Fruit fly (Drosophila melanogaster): ENCODE data around the gene CG15514.

CG15514 gene

dm6 chr3R:29891183-29891582 lies 29.9 kb upstream of the CG15514 start:
- no peak for TF ChIP-seq tai (GFP tag; optimal IDR thresholded peaks at IDR 0.05)
- no peak for TF ChIP-seq CG32264 (GFP tag; optimal IDR thresholded peaks at IDR 0.05)
- TF ChIP-seq Mio (GFP tag; optimal IDR thresholded peaks at IDR 0.05) = no peak
- no peak for TF ChIP-seq psq (GFP tag; optimal IDR thresholded peaks at IDR 0.05)
- TF ChIP-seq h (GFP tag; optimal IDR thresholded peaks at IDR 0.05) = peak; percentile 52
- peak; percentile 54 for TF ChIP-seq Hnf4 (GFP tag; optimal IDR thresholded peaks at IDR 0.05)
- no peak for TF ChIP-seq CrebA (GFP tag; optimal IDR thresholded peaks at IDR 0.05; ENCODE audit: borderline replicate concordance)
- no peak for TF ChIP-seq Rel (GFP tag; optimal IDR thresholded peaks at IDR 0.05)
- TF ChIP-seq Rel (tag; optimal IDR thresholded peaks at IDR 0.05) = no peak
- TF ChIP-seq dl (GFP tag; optimal IDR thresholded peaks at IDR 0.05; ENCODE audit: insufficient read depth in 1 of 2, partially characterized antibody in 2 of 2) = no peak
- TF ChIP-seq OdsH (GFP tag; optimal IDR thresholded peaks at IDR 0.05) = peak; percentile 13
- no peak for TF ChIP-seq CG9705 (GFP tag; optimal IDR thresholded peaks at IDR 0.05)
- TF ChIP-seq dmrt93B (GFP tag; optimal IDR thresholded peaks at IDR 0.05) = no peak
- TF ChIP-seq pan (optimal IDR thresholded peaks at IDR 0.05) = no peak
- TF ChIP-seq Vsx2 (GFP tag; optimal IDR thresholded peaks at IDR 0.05; ENCODE audit: partially characterized antibody) = no peak
- TF ChIP-seq foxo (GFP tag; optimal IDR thresholded peaks at IDR 0.05) = peak in 1 of 2 experiments; percentile 1
- no peak for TF ChIP-seq Dif (GFP tag; optimal IDR thresholded peaks at IDR 0.05; ENCODE audit: partially characterized antibody)
- TF ChIP-seq br (GFP tag; optimal IDR thresholded peaks at IDR 0.05) = no peak
- TF ChIP-seq rgr (GFP tag; optimal IDR thresholded peaks at IDR 0.05) = peak; percentile 21
- peak; percentile 88 for TF ChIP-seq Hr83 (GFP tag; optimal IDR thresholded peaks at IDR 0.05; ENCODE audit: poor library complexity, severe bottlenecking)
- no peak for TF ChIP-seq Abd-B (GFP tag; optimal IDR thresholded peaks at IDR 0.05)

- TF ChIP-seq N (GFP tag; optimal IDR thresholded peaks at IDR 0.05) = no peak
- no peak for TF ChIP-seq pan (optimal IDR thresholded peaks at IDR 0.05)
- TF ChIP-seq Rel (GFP tag; optimal IDR thresholded peaks at IDR 0.05) = no peak
- no peak for TF ChIP-seq Rel (tag; optimal IDR thresholded peaks at IDR 0.05)
- TF ChIP-seq woc (GFP tag; optimal IDR thresholded peaks at IDR 0.05) = no peak
- no peak for TF ChIP-seq Myc (optimal IDR thresholded peaks at IDR 0.05)
- no peak for TF ChIP-seq jim (GFP tag; optimal IDR thresholded peaks at IDR 0.05)
- TF ChIP-seq usp (GFP tag; optimal IDR thresholded peaks at IDR 0.05) = no peak
- no peak for TF ChIP-seq Dfd (GFP tag; optimal IDR thresholded peaks at IDR 0.05)
- TF ChIP-seq psq (GFP tag; optimal IDR thresholded peaks at IDR 0.05) = no peak
- no peak for TF ChIP-seq tai (GFP tag; optimal IDR thresholded peaks at IDR 0.05)
- TF ChIP-seq dl (GFP tag; optimal IDR thresholded peaks at IDR 0.05; ENCODE audit: insufficient read depth in 1 of 2, partially characterized antibody in 2 of 2) = no peak
- no peak for TF ChIP-seq br (GFP tag; optimal IDR thresholded peaks at IDR 0.05)
- no peak for TF ChIP-seq Dif (GFP tag; optimal IDR thresholded peaks at IDR 0.05; ENCODE audit: partially characterized antibody)
- no peak for TF ChIP-seq Sp1 (GFP tag; optimal IDR thresholded peaks at IDR 0.05)
- TF ChIP-seq sv (GFP tag; optimal IDR thresholded peaks at IDR 0.05) = no peak
- TF ChIP-seq Hnf4 (GFP tag; optimal IDR thresholded peaks at IDR 0.05) = no peak
Measured at dm6 chr3R:29880306-29880705, 19.0 kb upstream of the CG15514 start.

dm6 chr3R:29876733-29877193 lies 15.5 kb upstream of the CG15514 start, which contains the start of gene CG31038:
CG31038 (plus strand) TSS chr3R:29877059.
- TF ChIP-seq br (GFP tag; optimal IDR thresholded peaks at IDR 0.05) (peak; percentile 59), brk (GFP tag; optimal IDR thresholded peaks at IDR 0.05) (peak; percentile 71), N (GFP tag; optimal IDR thresholded peaks at IDR 0.05) (peak; percentile 34), fru (GFP tag; optimal IDR thresholded peaks at IDR 0.05) (peak; percentile 51), psq (GFP tag; optimal IDR thresholded peaks at IDR 0.05) (peak; percentile 44), Hr78 (GFP tag; optimal IDR thresholded peaks at IDR 0.05) (no peak), GATAd (GFP tag; optimal IDR thresholded peaks at IDR 0.05) (no peak), ey (GFP tag; optimal IDR thresholded peaks at IDR 0.05) (peak; percentile 55), Hnf4 (GFP tag; optimal IDR thresholded peaks at IDR 0.05) (peak; percentile 63), Rel (GFP tag; optimal IDR thresholded peaks at IDR 0.05) (no peak), Rel (tag; optimal IDR thresholded peaks at IDR 0.05) (peak; percentile 67), rgr (GFP tag; optimal IDR thresholded peaks at IDR 0.05) (peak; percentile 15), jim (GFP tag; optimal IDR thresholded peaks at IDR 0.05) (no peak), sv (GFP tag; optimal IDR thresholded peaks at IDR 0.05) (no peak), Vsx2 (GFP tag; optimal IDR thresholded peaks at IDR 0.05; ENCODE audit: partially characterized antibody) (peak; percentile 46), usp (GFP tag; optimal IDR thresholded peaks at IDR 0.05) (no peak), Hr83 (GFP tag; optimal IDR thresholded peaks at IDR 0.05; ENCODE audit: poor library complexity, severe bottlenecking) (peak; percentile 78), Sp1 (GFP tag; optimal IDR thresholded peaks at IDR 0.05) (peak; percentile 39), Abd-B (GFP tag; optimal IDR thresholded peaks at IDR 0.05) (no peak), tai (GFP tag; optimal IDR thresholded peaks at IDR 0.05) (no peak), lola (GFP tag; optimal IDR thresholded peaks at IDR 0.05) (no peak), dl (GFP tag; optimal IDR thresholded peaks at IDR 0.05; ENCODE audit: insufficient read depth in 1 of 2, partially characterized antibody in 2 of 2) (peak; percentile 66 to 76), dmrt93B (GFP tag; optimal IDR thresholded peaks at IDR 0.05) (peak; percentile 16), dsf (GFP tag; optimal IDR thresholded peaks at IDR 0.05; ENCODE audit: borderline replicate concordance) (no peak), OdsH (GFP tag; optimal IDR thresholded peaks at IDR 0.05) (peak; percentile 59), CG9705 (GFP tag; optimal IDR thresholded peaks at IDR 0.05) (no peak), Myc (optimal IDR thresholded peaks at IDR 0.05) (no peak), Jra (GFP tag; optimal IDR thresholded peaks at IDR 0.05) (peak; percentile 43), woc (GFP tag; optimal IDR thresholded peaks at IDR 0.05) (peak; percentile 92), h (GFP tag; optimal IDR thresholded peaks at IDR 0.05) (peak; percentile 65), Mio (GFP tag; optimal IDR thresholded peaks at IDR 0.05) (no peak), CrebA (GFP tag; optimal IDR thresholded peaks at IDR 0.05; ENCODE audit: borderline replicate concordance) (no peak), sage (GFP tag; optimal IDR thresholded peaks at IDR 0.05) (peak; percentile 62), Dif (GFP tag; optimal IDR thresholded peaks at IDR 0.05; ENCODE audit: partially characterized antibody) (peak; percentile 92), pan (optimal IDR thresholded peaks at IDR 0.05) (no peak), Dfd (GFP tag; optimal IDR thresholded peaks at IDR 0.05) (no peak), foxo (GFP tag; optimal IDR thresholded peaks at IDR 0.05) (peak in 1 of 2 experiments; percentile 37), HLH106 (tag; optimal IDR thresholded peaks at IDR 0.05) (peak; percentile 35), CG32264 (GFP tag; optimal IDR thresholded peaks at IDR 0.05) (no peak)

Data from whole organism, wandering third instar larva.